Fruit fly (Drosophila melanogaster) whole organism, embryonic: ENCODE results near the gene TTLL6B.

Experiments used
- CG10209 ChIP-seq: fragments of 200-800 bp; sonication (Bioruptor generic); optimal IDR thresholded peaks from 3 replicates; lab custom pipeline; 2017; ENCODE audit warnings: missing biosample characterization, mild to moderate bottlenecking, missing genetic modification characterization, missing genetic modification reagents
- CG12659 ChIP-seq: fragments of 200-800 bp; sonication (Bioruptor generic); optimal IDR thresholded peaks from 3 replicates; lab custom pipeline; 2017; ENCODE audit warnings: mild to moderate bottlenecking, missing biosample characterization, missing genetic modification reagents, missing genetic modification characterization
- CG13123 ChIP-seq: fragments of 200-800 bp; sonication (Bioruptor generic); optimal IDR thresholded peaks from 2 replicates; lab custom pipeline; 2016; ENCODE audit warnings: missing biosample characterization, missing genetic modification characterization
- CG14441 ChIP-seq: fragments of 200-800 bp; sonication (Bioruptor generic); IDR thresholded peaks from 2 replicates; pipeline ENCODE4 v1.3.6; 2022; ENCODE audit warnings: missing biosample characterization, missing genetic modification characterization
- CG17361 ChIP-seq: fragments of 200-800 bp; sonication (Bioruptor generic); IDR thresholded peaks from 3 replicates; pipeline ENCODE4 v1.3.6; 2022; ENCODE audit warnings: missing biosample characterization, missing genetic modification characterization
- CG17829 ChIP-seq: fragments of 200-800 bp; optimal IDR thresholded peaks from 2 replicates; lab custom pipeline; 2019; ENCODE audit warnings: missing biosample characterization, mild to moderate bottlenecking, missing genetic modification characterization, moderate library complexity
- CG2116 ChIP-seq: fragments of 200-800 bp; sonication (Bioruptor generic); optimal IDR thresholded peaks from 3 replicates; lab custom pipeline; 2018; ENCODE audit warnings: missing biosample characterization, mild to moderate bottlenecking, missing genetic modification characterization
- CG2875 ChIP-seq: fragments of 200-800 bp; sonication (Bioruptor generic); optimal IDR thresholded peaks from 2 replicates; lab custom pipeline; 2017; ENCODE audit warnings: missing biosample characterization, mild to moderate bottlenecking, missing genetic modification characterization, missing genetic modification reagents
- CG31224 ChIP-seq: fragments of 200-800 bp; sonication (Bioruptor generic); IDR thresholded peaks from 2 replicates; pipeline ENCODE4 v1.3.6; 2022; ENCODE audit warnings: missing biosample characterization, missing genetic modification characterization
- CG31365 ChIP-seq: fragments of 200-800 bp; sonication (Bioruptor generic); optimal IDR thresholded peaks from 2 replicates; lab custom pipeline; 2018; ENCODE audit warnings: missing biosample characterization, mild to moderate bottlenecking, missing genetic modification characterization
- CG3407 ChIP-seq: fragments of 200-800 bp; sonication (Bioruptor generic); optimal IDR thresholded peaks from 2 replicates; lab custom pipeline; 2018; ENCODE audit warnings: missing biosample characterization, mild to moderate bottlenecking, missing genetic modification characterization
- CG4404 ChIP-seq: fragments of 200-800 bp; sonication (Bioruptor generic); IDR thresholded peaks from 2 replicates; pipeline ENCODE4 v1.3.6; 2022; ENCODE audit warnings: missing biosample characterization, missing genetic modification characterization
- CG4820 ChIP-seq: fragments of 200-800 bp; sonication (Bioruptor generic); optimal IDR thresholded peaks from 3 replicates; lab custom pipeline; 2016; ENCODE audit warnings: missing biosample characterization, missing genetic modification characterization
- CG6689 ChIP-seq: fragments of 200-800 bp; sonication (Bioruptor generic); IDR thresholded peaks from 2 replicates; pipeline ENCODE4 v1.3.6; 2022; ENCODE audit warnings: missing biosample characterization, missing genetic modification characterization
- CG7271 ChIP-seq: fragments of 200-800 bp; sonication (Bioruptor generic); optimal IDR thresholded peaks from 2 replicates; lab custom pipeline; 2018; ENCODE audit warnings: missing biosample characterization, mild to moderate bottlenecking, missing genetic modification characterization, moderate library complexity
- CG7357 ChIP-seq: fragments of 200-800 bp; sonication (Bioruptor generic); IDR thresholded peaks from 3 replicates; pipeline ENCODE4 v1.3.6; 2022; ENCODE audit warnings: missing biosample characterization, missing genetic modification characterization
- CG7372 ChIP-seq: fragments of 200-800 bp; sonication (Bioruptor generic); IDR thresholded peaks from 2 replicates; pipeline ENCODE4 v1.3.6; 2022; ENCODE audit warnings: missing biosample characterization, missing genetic modification characterization
- CG8924 ChIP-seq: fragments of 200-800 bp; optimal IDR thresholded peaks from 3 replicates; lab custom pipeline; 2019; ENCODE audit warnings: missing biosample characterization, mild to moderate bottlenecking, missing genetic modification characterization, moderate library complexity
- CHES-1-like ChIP-seq: fragments of 200-800 bp; sonication (Bioruptor generic); optimal IDR thresholded peaks from 2 replicates; lab custom pipeline; 2016; ENCODE audit warnings: missing biosample characterization, missing genetic modification characterization
- CrebB ChIP-seq: fragments of 200-800 bp; sonication (Bioruptor generic); optimal IDR thresholded peaks from 3 replicates; lab custom pipeline; 2018; ENCODE audit warnings: missing biosample characterization, mild to moderate bottlenecking, missing genetic modification characterization
- Dad ChIP-seq: fragments of 200-800 bp; sonication (Bioruptor generic); optimal IDR thresholded peaks from 3 replicates; lab custom pipeline; 2016; ENCODE audit warnings: missing biosample characterization, missing genetic modification characterization
- Deaf1 ChIP-seq: fragments of 200-800 bp; optimal IDR thresholded peaks from 3 replicates; lab custom pipeline; 2019; ENCODE audit warnings: missing biosample characterization, mild to moderate bottlenecking, missing genetic modification characterization, moderate library complexity
- Dip2 ChIP-seq: fragments of 200-800 bp; sonication (Bioruptor generic); IDR thresholded peaks from 2 replicates; pipeline ENCODE4 v1.3.6; 2022; ENCODE audit warnings: missing biosample characterization, missing genetic modification characterization
- HLHmδ ChIP-seq: fragments of 200-800 bp; sonication (Bioruptor generic); optimal IDR thresholded peaks from 2 replicates; lab custom pipeline; 2018; ENCODE audit warnings: missing biosample characterization, mild to moderate bottlenecking, missing genetic modification characterization, moderate library complexity
- Hmr ChIP-seq: fragments of 200-800 bp; sonication (Bioruptor generic); optimal IDR thresholded peaks from 3 replicates; lab custom pipeline; 2017; ENCODE audit warnings: mild to moderate bottlenecking, missing biosample characterization, missing genetic modification reagents, missing genetic modification characterization
- NK7.1 ChIP-seq: fragments of 200-800 bp; sonication (Bioruptor generic); optimal IDR thresholded peaks from 3 replicates; lab custom pipeline; 2016; ENCODE audit warnings: missing biosample characterization, missing genetic modification characterization
- Pdp1 ChIP-seq, 2 experiments: fragments of 200-800 bp; sonication (Bioruptor generic); optimal IDR thresholded peaks; 3 replicates each; lab custom pipeline; 2016; ENCODE audit warnings: missing biosample characterization in 2 of 2, missing genetic modification characterization in 2 of 2, mild to moderate bottlenecking in 1 of 2, moderate library complexity in 1 of 2
- Sry-δ ChIP-seq: fragments of 200-800 bp; sonication (Bioruptor generic); optimal IDR thresholded peaks from 2 replicates; lab custom pipeline; 2016; ENCODE audit warnings: missing biosample characterization, missing genetic modification characterization
- ac ChIP-seq: fragments of 200-800 bp; sonication (Bioruptor generic); optimal IDR thresholded peaks from 3 replicates; lab custom pipeline; 2017; ENCODE audit warnings: missing biosample characterization, mild to moderate bottlenecking, missing genetic modification characterization
- bsh ChIP-seq, 2 experiments: fragments of 200-800 bp; sonication (Bioruptor generic); optimal IDR thresholded peaks; 2 replicates each; lab custom pipeline; 2017 to 2018; ENCODE audit warnings: mild to moderate bottlenecking in 2 of 2, missing biosample characterization in 2 of 2, missing genetic modification characterization in 2 of 2, moderate library complexity in 1 of 2
- da ChIP-seq: fragments of 200-800 bp; sonication (Bioruptor generic); optimal IDR thresholded peaks from 2 replicates; lab custom pipeline; 2016; ENCODE audit warnings: missing biosample characterization, missing genetic modification characterization
- fd96Cb ChIP-seq: fragments of 200-800 bp; sonication (Bioruptor generic); optimal IDR thresholded peaks from 2 replicates; lab custom pipeline; 2018; ENCODE audit warnings: missing biosample characterization, mild to moderate bottlenecking, missing genetic modification characterization, moderate library complexity
- hth ChIP-seq: fragments of >200 bp; optimal IDR thresholded peaks from 2 replicates; lab custom pipeline; 2017; ENCODE audit warnings: inconsistent platforms
- kay ChIP-seq: fragments of 200-800 bp; sonication (Bioruptor generic); optimal IDR thresholded peaks from 2 replicates; lab custom pipeline; 2016; ENCODE audit warnings: missing biosample characterization, missing genetic modification characterization
- lmd ChIP-seq: fragments of 200-800 bp; sonication (Bioruptor generic); IDR thresholded peaks from 2 replicates; pipeline ENCODE4 v1.3.6; 2022; ENCODE audit warnings: missing biosample characterization, missing genetic modification characterization
- lola ChIP-seq, 3 experiments: fragments of >200 bp in 2 of 3; fragments of 200-800 bp in 1 of 3; sonication (Bioruptor generic) in 1 of 3; optimal IDR thresholded peaks; 2 replicates each; lab custom pipeline; 2017 to 2019; ENCODE audit warnings: missing biosample characterization in 3 of 3, missing genetic modification characterization in 3 of 3, mild to moderate bottlenecking in 1 of 3, moderate library complexity in 1 of 3
- mirr ChIP-seq: fragments of 200-800 bp; sonication (Bioruptor generic); optimal IDR thresholded peaks from 3 replicates; lab custom pipeline; 2018; ENCODE audit warnings: missing biosample characterization, mild to moderate bottlenecking, missing genetic modification characterization
- nerfin-1 ChIP-seq: fragments of 200-800 bp; sonication (Bioruptor generic); optimal IDR thresholded peaks from 3 replicates; lab custom pipeline; 2019; ENCODE audit warnings: missing biosample characterization, mild to moderate bottlenecking, missing genetic modification characterization, moderate library complexity
- nerfin-2 ChIP-seq: fragments of 200-800 bp; sonication (Bioruptor generic); IDR thresholded peaks from 2 replicates; pipeline ENCODE4 v1.3.6; 2022; ENCODE audit warnings: missing biosample characterization, missing genetic modification characterization; ENCODE audit not compliant: partially characterized antibody
- pita ChIP-seq: fragments of 200-800 bp; sonication (Bioruptor generic); optimal IDR thresholded peaks from 2 replicates; lab custom pipeline; 2017; ENCODE audit warnings: missing biosample characterization, mild to moderate bottlenecking, missing genetic modification characterization
- prd ChIP-seq, 3 experiments: fragments of >200 bp in 2 of 3; fragments of 200-800 bp in 1 of 3; sonication (Bioruptor generic) in 1 of 3; optimal IDR thresholded peaks in 2 of 3; IDR thresholded peaks in 1 of 3; 2 replicates in 2 of 3; 3 replicates in 1 of 3; pipeline versions ENCODE4 v1.3.6 to Lab custom; 2017 to 2022; ENCODE audit warnings: missing biosample characterization in 1 of 3, missing genetic modification characterization in 1 of 3
- repo ChIP-seq: fragments of 200-800 bp; sonication (Bioruptor generic); optimal IDR thresholded peaks from 2 replicates; lab custom pipeline; 2016; ENCODE audit warnings: missing biosample characterization, missing genetic modification characterization
- seq ChIP-seq: fragments of 200-800 bp; sonication (Bioruptor generic); IDR thresholded peaks from 2 replicates; pipeline ENCODE4 v1.3.6; 2022; ENCODE audit warnings: missing biosample characterization, missing genetic modification characterization
- sug ChIP-seq: fragments of 200-800 bp; optimal IDR thresholded peaks from 2 replicates; lab custom pipeline; 2019; ENCODE audit warnings: missing biosample characterization, mild to moderate bottlenecking, missing genetic modification characterization, moderate library complexity
- tgo ChIP-seq: fragments of 200-800 bp; sonication (Bioruptor generic); IDR thresholded peaks from 3 replicates; pipeline ENCODE4 v1.3.6; 2022; ENCODE audit warnings: missing biosample characterization, missing genetic modification characterization
- tin ChIP-seq: fragments of 200-800 bp; sonication (Bioruptor generic); optimal IDR thresholded peaks from 3 replicates; lab custom pipeline; 2016; ENCODE audit warnings: missing biosample characterization, missing genetic modification characterization
- toy ChIP-seq: fragments of 200-800 bp; sonication (Bioruptor generic); IDR thresholded peaks from 2 replicates; pipeline ENCODE4 v1.3.6; 2022; ENCODE audit warnings: missing biosample characterization, missing genetic modification characterization
- ttk ChIP-seq: fragments of 200-800 bp; sonication (Bioruptor generic); IDR thresholded peaks from 2 replicates; pipeline ENCODE4 v2.1.2; 2022; ENCODE audit warnings: missing biosample characterization, missing genetic modification characterization

TTLL6B gene

DNA sequence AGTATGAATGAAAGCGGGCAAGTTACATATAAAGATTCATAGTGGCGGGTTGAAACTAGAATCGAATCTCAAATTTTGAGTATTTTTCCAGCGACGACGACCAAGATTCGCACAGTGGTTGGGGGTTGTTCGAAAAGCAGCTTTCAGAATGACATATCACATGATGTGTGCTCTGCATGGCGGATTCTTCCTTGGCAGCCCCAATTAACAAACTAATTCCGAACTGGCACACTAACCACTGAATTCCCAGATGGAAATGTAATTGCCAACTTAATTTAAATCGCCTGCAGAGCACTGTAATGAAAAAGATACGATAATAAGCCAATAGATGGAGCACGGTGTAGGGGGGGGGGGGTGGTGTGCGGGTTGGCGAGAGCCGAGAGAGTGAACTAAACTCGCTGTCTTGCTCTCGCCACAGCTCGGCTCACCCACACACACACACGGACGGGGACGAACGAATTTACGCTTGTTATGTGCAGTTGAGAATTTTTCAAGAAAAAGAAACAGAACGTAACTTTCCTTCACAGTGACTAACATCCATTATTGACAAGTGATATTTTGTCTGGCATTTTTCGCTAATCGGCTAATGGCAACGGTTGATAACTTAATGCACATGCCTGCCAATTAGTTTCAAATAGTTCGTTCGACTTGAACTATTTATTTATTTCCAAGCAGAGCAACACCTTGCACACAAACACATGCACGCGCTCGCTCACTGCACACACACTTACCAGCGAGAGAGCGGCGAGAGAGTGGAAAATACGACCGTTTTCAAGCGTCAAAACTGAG, 30.4 kb upstream of the TTLL6B start (continued):
- TF ChIP-seq CG13123 (GFP tag; lab: Kevin White, UChicago): peak; percentile 88
- TF ChIP-seq CG17361: peak; percentile 94
- TF ChIP-seq CG31365 (tag; lab: Kevin White, UChicago): peak; percentile 87
- peak; percentile 85 for TF ChIP-seq CG4404 (GFP tag; lab: Robert Waterston, UW)
- TF ChIP-seq CG7357: peak; percentile 90
- TF ChIP-seq CG3407: peak; percentile 91
- TF ChIP-seq CG31224 (GFP tag; lab: Robert Waterston, UW): peak; percentile 93
- TF ChIP-seq toy (GFP tag; lab: Robert Waterston, UW): peak; percentile 86
- no peak for TF ChIP-seq pita (GFP tag; lab: Kevin White, UChicago)
- TF ChIP-seq sug (tag; lab: Kevin White, UChicago): peak; percentile 84
- TF ChIP-seq CG14441 (GFP tag; lab: Robert Waterston, UW): peak; percentile 98
- peak in 1 of 3 experiments; percentile 78 for TF ChIP-seq lola (GFP tag; optimal IDR thresholded peaks at IDR 0.05; lab: Kevin White, UChicago)
- TF ChIP-seq Sry-δ (GFP tag; lab: Kevin White, UChicago): peak; percentile 62
- peak; percentile 62 for TF ChIP-seq nerfin-2 (GFP tag; lab: Robert Waterston, UW)
- peak; percentile 90 for TF ChIP-seq CG4820 (GFP tag; lab: Kevin White, UChicago)
- TF ChIP-seq repo (GFP tag; lab: Kevin White, UChicago): peak; percentile 93
- TF ChIP-seq CG6689: peak; percentile 97
- TF ChIP-seq Pdp1 (GFP tag; optimal IDR thresholded peaks at IDR 0.05; lab: Kevin White, UChicago): peak; percentile 89 to 96
- peak; percentile 98 for TF ChIP-seq Hmr (GFP tag; lab: Kevin White, UChicago)
- peak; percentile 8 for TF ChIP-seq HLHmδ
- TF ChIP-seq CG7372 (GFP tag; lab: Robert Waterston, UW): peak; percentile 95
- peak; percentile 95 for TF ChIP-seq ttk
- peak; percentile 87 for TF ChIP-seq mirr (GFP tag; lab: Kevin White, UChicago)
- peak; percentile 77 for TF ChIP-seq da
- peak; percentile 27 for TF ChIP-seq CG7271 (tag; lab: Kevin White, UChicago)
- peak; percentile 97 for TF ChIP-seq lmd (GFP tag; lab: Robert Waterston, UW)
- TF ChIP-seq CG12659: peak; percentile 97
- peak; percentile 97 for TF ChIP-seq tgo
- peak; percentile 89 for TF ChIP-seq Deaf1
- no peak for TF ChIP-seq hth (lab: Kevin White, UChicago)
- TF ChIP-seq CG2116: peak; percentile 65
- TF ChIP-seq Dip2 (GFP tag; lab: Robert Waterston, UW): peak; percentile 50; the same call in 1 of the 2 replicates
- TF ChIP-seq nerfin-1 (tag; lab: Kevin White, UChicago): peak; percentile 80
- TF ChIP-seq kay (GFP tag; lab: Kevin White, UChicago): peak; percentile 91
- peak; percentile 78 for TF ChIP-seq ac (GFP tag; lab: Kevin White, UChicago)
- TF ChIP-seq NK7.1 (GFP tag; lab: Kevin White, UChicago): peak; percentile 91
- peak; percentile 93 for TF ChIP-seq Dad
- TF ChIP-seq CHES-1-like (GFP tag; lab: Kevin White, UChicago): peak; percentile 95
- peak; percentile 94 for TF ChIP-seq tin
- no peak for TF ChIP-seq prd (optimal IDR thresholded peaks at IDR 0.05; lab: Kevin White, UChicago)
- peak; percentile 97 for TF ChIP-seq prd (GFP tag; IDR thresholded peaks at IDR 0.05; lab: Robert Waterston, UW)
- peak; percentile 96 for TF ChIP-seq CG10209 (GFP tag; lab: Kevin White, UChicago)
- TF ChIP-seq CG8924 (tag; lab: Kevin White, UChicago): peak; percentile 93
- peak; percentile 96 for TF ChIP-seq CrebB (tag; lab: Kevin White, UChicago)
- TF ChIP-seq bsh (GFP tag; optimal IDR thresholded peaks at IDR 0.05; lab: Kevin White, UChicago): peak; percentile 94 to 98
- TF ChIP-seq seq (GFP tag; lab: Robert Waterston, UW): peak; percentile 98
- TF ChIP-seq fd96Cb (tag; lab: Kevin White, UChicago): peak; percentile 95
- TF ChIP-seq CG2875 (GFP tag; lab: Kevin White, UChicago): peak; percentile 89
- TF ChIP-seq CG17829: peak; percentile 87
